Fruit fly (Drosophila melanogaster) whole organism, prepupa: ENCODE results near the gene CG10587.

Experiments
- Blimp-1 ChIP-seq: fragments of 200-800 bp; sonication (Bioruptor generic); optimal IDR thresholded peaks from 3 replicates; lab custom pipeline; 2017; ENCODE audit warnings: missing biosample characterization, missing genetic modification characterization, mild to moderate bottlenecking, moderate library complexity, missing genetic modification reagents
- CG10631 ChIP-seq: fragments of 200-800 bp; sonication (Bioruptor generic); optimal IDR thresholded peaks from 2 replicates; lab custom pipeline; 2016; ENCODE audit warnings: missing biosample characterization, missing genetic modification characterization
- CG10669 ChIP-seq: fragments of 200-800 bp; sonication (Bioruptor generic); optimal IDR thresholded peaks from 3 replicates; lab custom pipeline; 2018; ENCODE audit warnings: missing biosample characterization, mild to moderate bottlenecking, missing genetic modification characterization, moderate library complexity
- CG11762 ChIP-seq: fragments of 200-800 bp; sonication (Bioruptor generic); optimal IDR thresholded peaks from 3 replicates; lab custom pipeline; 2016; ENCODE audit warnings: missing biosample characterization, missing genetic modification characterization; ENCODE audit not compliant: insufficient read depth
- CG11902 ChIP-seq: fragments of 200-800 bp; sonication (Bioruptor generic); optimal IDR thresholded peaks from 3 replicates; lab custom pipeline; 2016; ENCODE audit warnings: missing biosample characterization, missing genetic modification characterization
- CG15336 ChIP-seq: fragments of 200-800 bp; sonication (Bioruptor generic); IDR thresholded peaks from 2 replicates; pipeline ENCODE4 v1.3.6; 2022; ENCODE audit warnings: missing biosample characterization, missing genetic modification characterization
- CG1621 ChIP-seq: fragments of 200-800 bp; sonication (Bioruptor generic); optimal IDR thresholded peaks from 3 replicates; lab custom pipeline; 2018; ENCODE audit warnings: missing biosample characterization, mild to moderate bottlenecking, missing genetic modification characterization
- CG16779 ChIP-seq: fragments of 200-800 bp; sonication (Bioruptor generic); optimal IDR thresholded peaks from 3 replicates; lab custom pipeline; 2017; ENCODE audit warnings: missing biosample characterization, mild to moderate bottlenecking, missing genetic modification characterization
- CG3032 ChIP-seq: fragments of 200-800 bp; optimal IDR thresholded peaks from 2 replicates; lab custom pipeline; 2019; ENCODE audit warnings: missing biosample characterization, mild to moderate bottlenecking, missing genetic modification characterization, moderate library complexity
- CG31627 ChIP-seq: fragments of 200-800 bp; sonication (Bioruptor generic); optimal IDR thresholded peaks from 3 replicates; lab custom pipeline; 2016; ENCODE audit warnings: missing biosample characterization, missing genetic modification characterization
- CG32006 ChIP-seq: fragments of 200-800 bp; sonication (Bioruptor generic); optimal IDR thresholded peaks from 3 replicates; lab custom pipeline; 2017; ENCODE audit warnings: missing biosample characterization, mild to moderate bottlenecking, missing genetic modification characterization
- CG34406 ChIP-seq: fragments of 200-800 bp; sonication (Bioruptor generic); optimal IDR thresholded peaks from 3 replicates; lab custom pipeline; 2016; ENCODE audit warnings: missing biosample characterization, missing genetic modification characterization
- CG3919 ChIP-seq: fragments of 200-800 bp; sonication (Bioruptor generic); optimal IDR thresholded peaks from 3 replicates; lab custom pipeline; 2016; ENCODE audit warnings: missing biosample characterization, missing genetic modification characterization
- CG4318 ChIP-seq: fragments of 200-800 bp; sonication (Bioruptor generic); optimal IDR thresholded peaks from 3 replicates; lab custom pipeline; 2017; ENCODE audit warnings: missing biosample characterization, mild to moderate bottlenecking, missing genetic modification characterization
- CG6163 ChIP-seq: fragments of 200-800 bp; sonication (Bioruptor generic); IDR thresholded peaks from 3 replicates; pipeline ENCODE4 v1.3.6; 2022; ENCODE audit warnings: missing biosample characterization, missing genetic modification characterization
- CG6792 ChIP-seq: fragments of 200-800 bp; sonication (Bioruptor generic); optimal IDR thresholded peaks from 3 replicates; lab custom pipeline; 2016; ENCODE audit warnings: missing biosample characterization, missing genetic modification characterization
- CG6854 ChIP-seq: fragments of 200-800 bp; sonication (Bioruptor generic); optimal IDR thresholded peaks from 2 replicates; lab custom pipeline; 2017; ENCODE audit warnings: missing biosample characterization, mild to moderate bottlenecking, missing genetic modification characterization
- CG7368 ChIP-seq: fragments of 200-800 bp; sonication (Bioruptor generic); optimal IDR thresholded peaks from 3 replicates; lab custom pipeline; 2016; ENCODE audit warnings: missing biosample characterization, missing genetic modification characterization
- CG8119 ChIP-seq: fragments of 200-800 bp; sonication (Bioruptor generic); IDR thresholded peaks from 3 replicates; pipeline ENCODE4 v1.3.6; 2022; ENCODE audit warnings: missing biosample characterization, missing genetic modification characterization
- CG8319 ChIP-seq: fragments of 200-800 bp; sonication (Bioruptor generic); optimal IDR thresholded peaks from 3 replicates; lab custom pipeline; 2016; ENCODE audit warnings: missing biosample characterization, missing genetic modification characterization
- CG9139 ChIP-seq: fragments of 200-800 bp; sonication (Bioruptor generic); optimal IDR thresholded peaks from 3 replicates; lab custom pipeline; 2017; ENCODE audit warnings: missing biosample characterization, mild to moderate bottlenecking, missing genetic modification characterization
- Eip75B ChIP-seq: fragments of 200-800 bp; sonication (Bioruptor generic); optimal IDR thresholded peaks from 3 replicates; lab custom pipeline; 2016; ENCODE audit warnings: missing biosample characterization, missing genetic modification characterization
- Eip78C ChIP-seq: fragments of 200-800 bp; sonication (Bioruptor generic); peaks from one replicate; lab custom pipeline; 2016; ENCODE audit warnings: missing biosample characterization, missing genetic modification characterization
- Eip93F ChIP-seq: fragments of 200-800 bp; sonication (Bioruptor generic); optimal IDR thresholded peaks from 2 replicates; lab custom pipeline; 2016; ENCODE audit warnings: missing biosample characterization, mild to moderate bottlenecking, missing genetic modification characterization
- Ets96B ChIP-seq: fragments of 200-800 bp; optimal IDR thresholded peaks from 2 replicates; lab custom pipeline; 2019; ENCODE audit warnings: missing biosample characterization, mild to moderate bottlenecking, missing genetic modification characterization, moderate library complexity
- Gug ChIP-seq: fragments of 200-800 bp; sonication (Bioruptor generic); IDR thresholded peaks from 2 replicates; pipeline ENCODE4 v1.3.6; 2022; ENCODE audit warnings: missing biosample characterization, missing genetic modification characterization
- Hr39 ChIP-seq: fragments of 200-800 bp; sonication (Bioruptor generic); optimal IDR thresholded peaks from 2 replicates; lab custom pipeline; 2016; ENCODE audit warnings: missing biosample characterization, missing genetic modification characterization
- Hr4 ChIP-seq: fragments of 200-800 bp; sonication (Bioruptor generic); optimal IDR thresholded peaks from 3 replicates; lab custom pipeline; 2016; ENCODE audit warnings: missing biosample characterization, missing genetic modification characterization
- Lpt ChIP-seq: fragments of 200-800 bp; sonication (Bioruptor generic); optimal IDR thresholded peaks from 3 replicates; lab custom pipeline; 2016; ENCODE audit warnings: missing biosample characterization, missing genetic modification characterization
- Met ChIP-seq: fragments of 200-800 bp; sonication (Bioruptor generic); optimal IDR thresholded peaks from 3 replicates; lab custom pipeline; 2016; ENCODE audit warnings: missing biosample characterization, missing genetic modification characterization
- OdsH ChIP-seq: fragments of 200-800 bp; sonication (Bioruptor generic); optimal IDR thresholded peaks from 3 replicates; lab custom pipeline; 2016; ENCODE audit warnings: missing biosample characterization, missing genetic modification characterization
- Smox ChIP-seq: fragments of 200-800 bp; sonication (Bioruptor generic); optimal IDR thresholded peaks from 3 replicates; lab custom pipeline; 2016; ENCODE audit warnings: missing biosample characterization, missing genetic modification characterization
- Sox102F ChIP-seq: fragments of 200-800 bp; sonication (Bioruptor generic); optimal IDR thresholded peaks from 2 replicates; lab custom pipeline; 2016; ENCODE audit warnings: missing biosample characterization, mild to moderate bottlenecking, missing genetic modification characterization
- Sox15 ChIP-seq: fragments of 200-800 bp; sonication (Bioruptor generic); optimal IDR thresholded peaks from 3 replicates; lab custom pipeline; 2016; ENCODE audit warnings: missing biosample characterization, missing genetic modification characterization
- achi ChIP-seq: fragments of 200-800 bp; sonication (Bioruptor generic); optimal IDR thresholded peaks from 3 replicates; lab custom pipeline; 2016; ENCODE audit warnings: missing biosample characterization, missing genetic modification characterization
- acj6 ChIP-seq: fragments of 200-800 bp; sonication (Bioruptor generic); optimal IDR thresholded peaks from 3 replicates; lab custom pipeline; 2016; ENCODE audit warnings: missing biosample characterization, missing genetic modification characterization
- cyc ChIP-seq: fragments of 200-800 bp; sonication (Bioruptor generic); optimal IDR thresholded peaks from 3 replicates; lab custom pipeline; 2016; ENCODE audit warnings: missing biosample characterization, missing genetic modification characterization
- dsx ChIP-seq: fragments of 200-800 bp; optimal IDR thresholded peaks from 3 replicates; lab custom pipeline; 2019; ENCODE audit warnings: missing biosample characterization, mild to moderate bottlenecking, missing genetic modification characterization, moderate library complexity; ENCODE audit not compliant: poor library complexity, severe bottlenecking
- esn ChIP-seq: fragments of 200-800 bp; sonication (Bioruptor generic); optimal IDR thresholded peaks from 2 replicates; lab custom pipeline; 2016; ENCODE audit warnings: missing biosample characterization, mild to moderate bottlenecking, missing genetic modification characterization, moderate library complexity
- fd59A ChIP-seq: fragments of 200-800 bp; sonication (Bioruptor generic); optimal IDR thresholded peaks from 2 replicates; lab custom pipeline; 2017; ENCODE audit warnings: missing biosample characterization, mild to moderate bottlenecking, missing genetic modification characterization, missing genetic modification reagents
- fd85E ChIP-seq: fragments of 200-800 bp; sonication (Bioruptor generic); optimal IDR thresholded peaks from 3 replicates; lab custom pipeline; 2016; ENCODE audit warnings: missing biosample characterization, missing genetic modification characterization
- lz ChIP-seq: fragments of 200-800 bp; sonication (Bioruptor generic); optimal IDR thresholded peaks from 3 replicates; lab custom pipeline; 2016; ENCODE audit warnings: missing biosample characterization, missing genetic modification characterization
- salr ChIP-seq, 2 experiments: fragments of 200-800 bp; sonication (Bioruptor generic); optimal IDR thresholded peaks; 3 replicates each; lab custom pipeline; 2016 to 2018; ENCODE audit warnings: missing biosample characterization in 2 of 2, missing genetic modification characterization in 2 of 2, mild to moderate bottlenecking in 1 of 2
- svp ChIP-seq: fragments of 200-800 bp; sonication (Bioruptor generic); peaks from one replicate; lab custom pipeline; 2016; ENCODE audit warnings: missing biosample characterization, missing genetic modification characterization
- vri ChIP-seq: fragments of 200-800 bp; sonication (Bioruptor generic); optimal IDR thresholded peaks from 3 replicates; lab custom pipeline; 2016; ENCODE audit warnings: missing biosample characterization, mild to moderate bottlenecking, missing genetic modification characterization

The CG10587 gene

dm6 chr3L:20951477-20952120 is 10.8 kb downstream of the CG10587 start (continued):
- TF ChIP-seq Sox15 (GFP tag; lab: Kevin White, UChicago) (peak; percentile 67), CG3032 (tag; lab: Kevin White, UChicago) (peak; percentile 86), CG4318 (peak; percentile 70), Smox (GFP tag; lab: Kevin White, UChicago) (peak; percentile 64), Blimp-1 (GFP tag; lab: Kevin White, UChicago) (no peak), CG11902 (GFP tag; lab: Kevin White, UChicago) (peak; percentile 67), fd59A (GFP tag; lab: Kevin White, UChicago) (peak; percentile 84), CG32006 (GFP tag; lab: Kevin White, UChicago) (peak; percentile 77), CG9139 (GFP tag; lab: Kevin White, UChicago) (peak; percentile 62), CG15336 (peak; percentile 80), Eip93F (GFP tag; lab: Kevin White, UChicago) (no peak), CG10631 (GFP tag; lab: Kevin White, UChicago) (peak; percentile 93), CG6792 (peak; percentile 78), Sox102F (GFP tag; lab: Kevin White, UChicago) (peak; percentile 70), CG1621 (tag; lab: Kevin White, UChicago) (peak; percentile 83)

DNA sequence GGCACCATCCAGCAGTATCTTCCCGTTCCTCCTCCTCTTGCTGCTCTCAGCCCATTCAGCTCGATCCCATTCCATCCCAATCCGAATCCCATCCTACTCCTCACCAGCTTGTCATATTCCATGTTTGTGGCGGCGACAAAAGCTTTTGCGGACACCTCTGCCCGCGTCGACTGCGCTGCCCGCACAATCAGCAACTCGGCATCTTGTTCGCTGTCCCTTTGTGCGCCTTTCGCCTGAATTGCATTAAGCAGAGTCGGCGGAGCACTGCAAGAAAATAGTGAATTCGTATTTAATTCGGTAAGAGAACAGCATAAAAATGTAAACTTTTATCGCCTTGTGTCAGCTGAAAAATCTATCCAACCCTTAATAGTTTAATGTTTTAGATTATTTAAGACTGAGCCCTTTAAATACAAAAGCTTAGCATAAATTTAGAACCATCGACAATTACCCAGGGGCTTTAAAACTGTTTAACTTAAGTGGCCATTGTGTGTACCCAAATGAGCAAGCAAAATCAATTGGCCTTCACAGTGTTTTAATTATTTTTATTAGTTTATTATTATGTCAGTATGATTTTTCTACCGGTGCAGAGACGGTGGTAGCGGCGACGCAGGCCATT is 11.7 kb downstream of the CG10587 start:
- TF ChIP-seq svp (GFP tag; lab: Kevin White, UChicago) (peak; percentile 97), Smox (GFP tag; lab: Kevin White, UChicago) (peak; percentile 88), CG6854 (no peak), CG3919 (peak; percentile 96), Gug (GFP tag; lab: Robert Waterston, UW) (peak; percentile 72), cyc (GFP tag; lab: Kevin White, UChicago) (peak; percentile 87), CG31627 (peak; percentile 90), lz (peak; percentile 90), CG15336 (peak; percentile 83), CG8119 (peak; percentile 88), CG10631 (GFP tag; lab: Kevin White, UChicago) (peak; percentile 94), acj6 (peak; percentile 94), Lpt (peak; percentile 71), CG34406 (GFP tag; lab: Kevin White, UChicago) (peak; percentile 95), CG9139 (GFP tag; lab: Kevin White, UChicago) (peak; percentile 87), Sox102F (GFP tag; lab: Kevin White, UChicago) (peak; percentile 86), Ets96B (tag; lab: Kevin White, UChicago) (peak; percentile 96), CG1621 (tag; lab: Kevin White, UChicago) (peak; percentile 84), CG4318 (peak; percentile 88), CG7368 (peak; percentile 78), fd85E (GFP tag; lab: Kevin White, UChicago) (peak; percentile 6), fd59A (GFP tag; lab: Kevin White, UChicago) (peak; percentile 98), Hr4 (GFP tag; lab: Kevin White, UChicago) (peak; percentile 88), CG6163 (GFP tag; lab: Robert Waterston, UW) (peak; percentile 71; the same call in 1 of the 3 replicates), Eip78C (GFP tag; lab: Kevin White, UChicago) (peak; percentile 99), CG16779 (peak; percentile 88), CG3032 (tag; lab: Kevin White, UChicago) (peak; percentile 97), Hr39 (GFP tag; lab: Kevin White, UChicago) (peak; percentile 90), esn (GFP tag; lab: Kevin White, UChicago) (peak; percentile 94), OdsH (peak; percentile 94), CG10669 (peak; percentile 96), Eip75B (GFP tag; lab: Kevin White, UChicago) (peak; percentile 91), CG11762 (GFP tag; lab: Kevin White, UChicago) (peak; percentile 89), Met (peak; percentile 91), CG8319 (GFP tag; lab: Kevin White, UChicago) (peak; percentile 90), CG6792 (peak; percentile 91), achi (GFP tag; lab: Kevin White, UChicago) (peak; percentile 93), Blimp-1 (GFP tag; lab: Kevin White, UChicago) (peak; percentile 74), vri (peak; percentile 65), salr (GFP tag; optimal IDR thresholded peaks at IDR 0.05; lab: Kevin White, UChicago) (peak; percentile 84 to 94), dsx (GFP tag; lab: Kevin White, UChicago) (peak; percentile 93), CG11902 (GFP tag; lab: Kevin White, UChicago) (peak; percentile 89)
